Worm (Caenorhabditis elegans) whole organism, L4 larva: ENCODE measurements around the gene C54C6.4.

ENCODE experiments used
- D1046.2 ChIP-seq: fragments of 200-800 bp; sonication (Bioruptor generic); IDR thresholded peaks from 2 replicates; pipeline ENCODE4 v1.3.6; 2022; ENCODE audit warnings: missing genetic modification characterization, missing compliant biosample characterization
- R02D3.7 ChIP-seq: fragments of 150-350 bp; sonication (generic microtip); optimal IDR thresholded peaks from 3 replicates; lab custom pipeline; 2014; ENCODE audit warnings: missing biosample characterization, missing genetic modification characterization
- T20F7.1 ChIP-seq: fragments of 200-800 bp; sonication (Bioruptor generic); optimal IDR thresholded peaks from 2 replicates; lab custom pipeline; 2018; ENCODE audit warnings: mild to moderate bottlenecking, missing genetic modification characterization, missing compliant biosample characterization
- Y105C5A.15 ChIP-seq: fragments of 200-800 bp; sonication (Bioruptor generic); IDR thresholded peaks from 2 replicates; pipeline ENCODE4 v1.3.6; 2022; ENCODE audit warnings: missing genetic modification characterization, missing compliant biosample characterization
- Y5F2A.4 ChIP-seq: fragments of 200-800 bp; sonication (Bioruptor generic); optimal IDR thresholded peaks from 2 replicates; lab custom pipeline; 2018; ENCODE audit warnings: mild to moderate bottlenecking, missing genetic modification characterization, missing compliant biosample characterization
- Y75B8A.6 ChIP-seq: fragments of 200-800 bp; sonication (Bioruptor generic); IDR thresholded peaks from 2 replicates; pipeline ENCODE4 v1.3.6; 2022; ENCODE audit warnings: missing genetic modification reagents, missing genetic modification characterization, missing compliant biosample characterization
- ZK546.5 ChIP-seq, 2 experiments: sonication (generic microtip); optimal IDR thresholded peaks; 2 replicates each; lab custom pipeline; 2017; ENCODE audit warnings: missing biosample characterization in 2 of 2, missing genetic modification characterization in 2 of 2
- aha-1 ChIP-seq: fragments of 150-350 bp; peaks from one replicate; lab custom pipeline; 2014; ENCODE audit warnings: missing biosample characterization, missing genetic modification characterization
- ama-1 ChIP-seq: fragments of 150-350 bp; optimal IDR thresholded peaks from 2 replicates; lab custom pipeline; 2014; ENCODE audit warnings: inconsistent platforms, mixed read lengths
- arid-1 ChIP-seq: fragments of 200-800 bp; sonication (Bioruptor generic); conservative IDR thresholded peaks from 2 replicates; pipeline ENCODE4 v1.3.6; 2022; ENCODE audit warnings: missing genetic modification reagents, missing genetic modification characterization, missing compliant biosample characterization
- attf-4 ChIP-seq: sonication (generic microtip); optimal IDR thresholded peaks from 3 replicates; lab custom pipeline; 2017; ENCODE audit warnings: missing biosample characterization, missing genetic modification characterization
- ceh-20 ChIP-seq: fragments of 200-800 bp; sonication (Bioruptor generic); IDR thresholded peaks from 2 replicates; pipeline ENCODE4 v1.3.6; 2022; ENCODE audit warnings: missing genetic modification reagents, missing genetic modification characterization, missing compliant biosample characterization
- ceh-62 ChIP-seq: sonication (generic microtip); optimal IDR thresholded peaks from 2 replicates; lab custom pipeline; 2017; ENCODE audit warnings: missing biosample characterization, missing genetic modification characterization
- ceh-82 ChIP-seq: sonication (generic microtip); optimal IDR thresholded peaks from 2 replicates; lab custom pipeline; 2017; ENCODE audit warnings: missing biosample characterization, missing genetic modification characterization
- ces-1 ChIP-seq: fragments of 150-350 bp; sonication (generic microtip); optimal IDR thresholded peaks from 4 replicates; lab custom pipeline; 2014; ENCODE audit warnings: missing biosample characterization, missing genetic modification reagents, missing genetic modification characterization
- ctbp-1 ChIP-seq: fragments of 200-800 bp; sonication (Bioruptor generic); IDR thresholded peaks from 2 replicates; pipeline ENCODE4 v1.3.6; 2022; ENCODE audit warnings: missing genetic modification reagents, missing genetic modification characterization, missing compliant biosample characterization
- daf-8 ChIP-seq: fragments of 200-800 bp; sonication (Bioruptor generic); IDR thresholded peaks from 2 replicates; pipeline ENCODE4 v1.3.6; 2022; ENCODE audit warnings: missing genetic modification characterization, missing compliant biosample characterization
- dmd-6 ChIP-seq: fragments of 200-800 bp; sonication (Bioruptor generic); IDR thresholded peaks from 2 replicates; pipeline ENCODE4 v1.3.6; 2022; ENCODE audit warnings: missing genetic modification reagents, missing genetic modification characterization, missing compliant biosample characterization
- dmd-8 ChIP-seq: fragments of 200-800 bp; sonication (Bioruptor generic); IDR thresholded peaks from 2 replicates; pipeline ENCODE4 v1.3.6; 2022; ENCODE audit warnings: missing genetic modification characterization, missing compliant biosample characterization
- dpl-1 ChIP-seq: fragments of 150-350 bp; optimal IDR thresholded peaks from 2 replicates; lab custom pipeline; 2014; ENCODE audit warnings: missing biosample characterization, missing genetic modification reagents, missing genetic modification characterization
- duxl-1 ChIP-seq: sonication (generic microtip); optimal IDR thresholded peaks from 2 replicates; lab custom pipeline; 2016; ENCODE audit warnings: mild to moderate bottlenecking, missing genetic modification characterization, moderate library complexity, missing compliant biosample characterization; ENCODE audit not compliant: poor library complexity
- egl-27 ChIP-seq: sonication (generic microtip); optimal IDR thresholded peaks from 3 replicates; lab custom pipeline; 2017; ENCODE audit warnings: missing biosample characterization, missing genetic modification reagents, missing genetic modification characterization
- gei-8 ChIP-seq: fragments of 200-800 bp; sonication (Bioruptor generic); optimal IDR thresholded peaks from 2 replicates; lab custom pipeline; 2018; ENCODE audit warnings: mild to moderate bottlenecking, missing genetic modification characterization, missing compliant biosample characterization
- hif-1 ChIP-seq, 2 experiments: sonication (generic microtip); optimal IDR thresholded peaks; 2 replicates each; lab custom pipeline; 2016 to 2017; ENCODE audit warnings: missing compliant biosample characterization in 2 of 2, missing genetic modification characterization in 2 of 2, missing genetic modification reagents in 2 of 2, missing genotype in 2 of 2, mild to moderate bottlenecking in 1 of 2
- lim-7 ChIP-seq: fragments of 200-800 bp; sonication (Bioruptor generic); IDR thresholded peaks from 2 replicates; pipeline ENCODE4 v1.3.6; 2022; ENCODE audit warnings: missing genetic modification characterization, missing compliant biosample characterization
- lin-29 ChIP-seq: fragments of 200-800 bp; sonication (Bioruptor generic); IDR thresholded peaks from 2 replicates; pipeline ENCODE4 v1.3.6; 2022; ENCODE audit warnings: missing genetic modification reagents, missing genetic modification characterization, missing compliant biosample characterization
- lin-38 ChIP-seq: fragments of 200-800 bp; sonication (Bioruptor generic); IDR thresholded peaks from 2 replicates; pipeline ENCODE4 v1.3.6; 2022; ENCODE audit warnings: missing genetic modification reagents, missing genetic modification characterization, missing compliant biosample characterization
- lsy-2 ChIP-seq, 2 experiments: fragments of 150-350 bp in 1 of 2; sonication (generic microtip) in 1 of 2; optimal IDR thresholded peaks; 2 replicates each; lab custom pipeline; 2014 to 2017; ENCODE audit warnings: missing biosample characterization in 2 of 2, missing genetic modification characterization in 2 of 2
- mdt-29 ChIP-seq: fragments of 200-800 bp; sonication (Bioruptor generic); IDR thresholded peaks from 2 replicates; pipeline ENCODE4 v1.3.6; 2022; ENCODE audit warnings: missing genetic modification reagents, missing genetic modification characterization, missing compliant biosample characterization
- mep-1 ChIP-seq: fragments of 150-350 bp; sonication (generic microtip); optimal IDR thresholded peaks from 3 replicates; lab custom pipeline; 2014; ENCODE audit warnings: missing biosample characterization, missing genetic modification characterization
- mes-2 ChIP-seq: sonication (generic microtip); optimal IDR thresholded peaks from 2 replicates; lab custom pipeline; 2016; ENCODE audit warnings: missing genotype, mild to moderate bottlenecking, missing genetic modification characterization, missing compliant biosample characterization; ENCODE audit not compliant: poor library complexity, severe bottlenecking
- mxl-2 ChIP-seq: fragments of 200-800 bp; sonication (Bioruptor generic); conservative IDR thresholded peaks from 2 replicates; pipeline ENCODE4 v1.3.6; 2022; ENCODE audit warnings: missing genetic modification reagents, missing genetic modification characterization, missing compliant biosample characterization
- mxl-3 ChIP-seq: fragments of 200-800 bp; sonication (Bioruptor generic); optimal IDR thresholded peaks from 2 replicates; lab custom pipeline; 2018; ENCODE audit warnings: mild to moderate bottlenecking, missing genetic modification characterization, missing compliant biosample characterization
- nhr-237 ChIP-seq: sonication (generic microtip); optimal IDR thresholded peaks from 2 replicates; lab custom pipeline; 2017; ENCODE audit warnings: missing biosample characterization, missing genetic modification characterization
- nhr-25 ChIP-seq: sonication (generic microtip); optimal IDR thresholded peaks from 2 replicates; lab custom pipeline; 2017; ENCODE audit warnings: missing genetic modification characterization, mild to moderate bottlenecking, missing compliant biosample characterization, antibody characterized with exemption, moderate library complexity, borderline replicate concordance; ENCODE audit not compliant: insufficient read depth
- nhr-41 ChIP-seq: fragments of 200-800 bp; sonication (Bioruptor generic); IDR thresholded peaks from 2 replicates; pipeline ENCODE4 v1.3.6; 2022; ENCODE audit warnings: missing genetic modification reagents, missing genetic modification characterization, missing compliant biosample characterization
- nhr-42 ChIP-seq: fragments of 200-800 bp; sonication (Bioruptor generic); IDR thresholded peaks from 2 replicates; pipeline ENCODE4 v1.3.6; 2022; ENCODE audit warnings: missing genetic modification characterization, missing compliant biosample characterization
- nhr-48 ChIP-seq: sonication (generic microtip); optimal IDR thresholded peaks from 2 replicates; lab custom pipeline; 2016; ENCODE audit warnings: mild to moderate bottlenecking, missing genetic modification characterization, missing compliant biosample characterization
- nhr-77 ChIP-seq: fragments of 150-350 bp; optimal IDR thresholded peaks from 2 replicates; lab custom pipeline; 2014; ENCODE audit warnings: missing biosample characterization, missing genetic modification characterization
- rbr-2 ChIP-seq: sonication (generic microtip); optimal IDR thresholded peaks from 2 replicates; lab custom pipeline; 2016; ENCODE audit warnings: missing genotype, missing genetic modification characterization, missing compliant biosample characterization
- saeg-2 ChIP-seq: fragments of 200-800 bp; sonication (Bioruptor generic); IDR thresholded peaks from 2 replicates; pipeline ENCODE4 v1.3.6; 2022; ENCODE audit warnings: missing genetic modification reagents, missing genetic modification characterization, missing compliant biosample characterization
- sdz-12 ChIP-seq: fragments of 200-800 bp; sonication (Bioruptor generic); optimal IDR thresholded peaks from 2 replicates; lab custom pipeline; 2018; ENCODE audit warnings: mild to moderate bottlenecking, missing genetic modification characterization, missing compliant biosample characterization
- set-16 ChIP-seq: fragments of 200-800 bp; sonication (Bioruptor generic); IDR thresholded peaks from 2 replicates; pipeline ENCODE4 v1.3.6; 2022; ENCODE audit warnings: missing genetic modification reagents, missing genetic modification characterization, missing compliant biosample characterization
- skn-1 ChIP-seq: fragments of 150-350 bp; optimal IDR thresholded peaks from 2 replicates; lab custom pipeline; 2014; ENCODE audit warnings: missing biosample characterization, missing genetic modification characterization
- spr-1 ChIP-seq: sonication (generic microtip); optimal IDR thresholded peaks from 2 replicates; lab custom pipeline; 2016; ENCODE audit warnings: mild to moderate bottlenecking, missing genetic modification characterization, missing compliant biosample characterization
- tag-97 ChIP-seq: fragments of 200-800 bp; sonication (Bioruptor generic); IDR thresholded peaks from 2 replicates; pipeline ENCODE4 v1.3.6; 2022; ENCODE audit warnings: missing genetic modification characterization, missing compliant biosample characterization
- unc-130 ChIP-seq: sonication (generic microtip); optimal IDR thresholded peaks from 2 replicates; lab custom pipeline; 2016; ENCODE audit warnings: missing genetic modification reagents, missing genetic modification characterization, missing compliant biosample characterization
- unc-62 ChIP-seq, 3 experiments: fragments of 150-350 bp in 1 of 3; sonication (generic microtip); optimal IDR thresholded peaks in 2 of 3; peaks in 1 of 3; 1 replicate in 1 of 3; 2 replicates in 2 of 3; lab custom pipeline; 2014 to 2017; ENCODE audit warnings: missing biosample characterization in 3 of 3, missing genetic modification characterization in 3 of 3, missing genetic modification reagents in 3 of 3, missing genotype in 1 of 3
- vab-7 ChIP-seq: fragments of 200-800 bp; sonication (Bioruptor generic); IDR thresholded peaks from 2 replicates; pipeline ENCODE4 v1.3.6; 2022; ENCODE audit warnings: missing genetic modification reagents, missing genetic modification characterization, missing compliant biosample characterization
- zfp-2 ChIP-seq: sonication (generic microtip); optimal IDR thresholded peaks from 2 replicates; lab custom pipeline; 2016; ENCODE audit warnings: mild to moderate bottlenecking, missing genetic modification characterization, missing compliant biosample characterization
- zip-11 ChIP-seq: fragments of 200-800 bp; sonication (Bioruptor generic); IDR thresholded peaks from 2 replicates; pipeline ENCODE4 v1.3.6; 2022; ENCODE audit warnings: missing genetic modification characterization, missing compliant biosample characterization

Gene C54C6.4

ce11 chrIII:3505051-3505548 lies 48.3 kb upstream of the C54C6.4 start, which contains the start of gene lias-1 (continued):
- TF ChIP-seq nhr-42 = no peak
- TF ChIP-seq D1046.2 (GFP tag; lab: Robert Waterston, UW) = no peak
- no peak for TF ChIP-seq Y5F2A.4 (GFP tag; lab: Kevin White, UChicago)
- TF ChIP-seq nhr-25 = peak; percentile 55
- no peak for TF ChIP-seq daf-8 (GFP tag; lab: Robert Waterston, UW)
- peak; percentile 84 for TF ChIP-seq nhr-77 (tag; lab: Kevin White, UChicago)
- TF ChIP-seq attf-4 = no peak
- TF ChIP-seq unc-130 (GFP tag; lab: Kevin White, UChicago) = peak; percentile 8
- TF ChIP-seq unc-62 (GFP tag; optimal IDR thresholded peaks at IDR 0.05 in 1 of 2; lab: Kevin White, UChicago) = peak in 1 of 2 experiments; percentile 89
- no peak for TF ChIP-seq unc-62 (tag; optimal IDR thresholded peaks at IDR 0.05; lab: Kevin White, UChicago)
- TF ChIP-seq nhr-48 (tag; lab: Kevin White, UChicago) = no peak
- no peak for TF ChIP-seq ceh-62
- TF ChIP-seq tag-97 (GFP tag; lab: Robert Waterston, UW) = no peak
- TF ChIP-seq sdz-12 (GFP tag; lab: Kevin White, UChicago) = no peak
- no peak for TF ChIP-seq nhr-41
- no peak for TF ChIP-seq mxl-2 (GFP tag; lab: Robert Waterston, UW)
- TF ChIP-seq zfp-2 = peak; percentile 27
- TF ChIP-seq mdt-29 (GFP tag; lab: Robert Waterston, UW) = no peak
- peak in 1 of 2 experiments; percentile 62 for TF ChIP-seq hif-1 (tag; optimal IDR thresholded peaks at IDR 0.05; lab: Kevin White, UChicago)
- peak; percentile 90 for TF ChIP-seq mes-2 (tag; lab: Kevin White, UChicago)
- TF ChIP-seq nhr-237 (tag; lab: Kevin White, UChicago) = no peak
- TF ChIP-seq lin-29 (GFP tag; lab: Robert Waterston, UW) = no peak
- TF ChIP-seq ces-1 (GFP tag; lab: Kevin White, UChicago) = no peak
- peak; percentile 60 for TF ChIP-seq rbr-2 (tag; lab: Kevin White, UChicago)
- TF ChIP-seq mxl-3 (GFP tag; lab: Kevin White, UChicago) = peak; percentile 79
- TF ChIP-seq skn-1 = no peak
- TF ChIP-seq dpl-1 (GFP tag; lab: Kevin White, UChicago) = peak; percentile 84
- peak; percentile 90 for TF ChIP-seq mep-1 (tag; lab: Kevin White, UChicago)
- TF ChIP-seq spr-1 (tag; lab: Kevin White, UChicago) = peak; percentile 24
- TF ChIP-seq egl-27 (tag; lab: Kevin White, UChicago) = no peak
- TF ChIP-seq arid-1 (GFP tag; lab: Robert Waterston, UW) = peak; percentile 30; the same call in 1 of the 2 replicates
- no peak for TF ChIP-seq dmd-8
- TF ChIP-seq ctbp-1 (GFP tag; lab: Robert Waterston, UW) = no peak
- peak; percentile 76 for TF ChIP-seq T20F7.1 (GFP tag; lab: Kevin White, UChicago)
- peak; percentile 92 for TF ChIP-seq ama-1
- peak; percentile 21 for TF ChIP-seq duxl-1
- no peak for TF ChIP-seq lim-7 (GFP tag; lab: Robert Waterston, UW)
- 0 out of 2 replicates have a peak, but pooled peaks have one; percentile 27 for TF ChIP-seq vab-7 (GFP tag; lab: Robert Waterston, UW)
- no peak for TF ChIP-seq set-16 (GFP tag; lab: Robert Waterston, UW)
- TF ChIP-seq saeg-2 (GFP tag; lab: Robert Waterston, UW) = no peak
- no peak for TF ChIP-seq gei-8 (GFP tag; lab: Kevin White, UChicago)
- no peak for TF ChIP-seq R02D3.7
- TF ChIP-seq Y105C5A.15 (GFP tag; lab: Robert Waterston, UW) = no peak
- peak; percentile 83 to 98 for TF ChIP-seq lsy-2 (tag; optimal IDR thresholded peaks at IDR 0.05; lab: Kevin White, UChicago)
- no peak for TF ChIP-seq ceh-82 (tag; lab: Kevin White, UChicago)
- peak in 1 of 2 experiments; percentile 32 for TF ChIP-seq ZK546.5 (tag; optimal IDR thresholded peaks at IDR 0.05; lab: Kevin White, UChicago)
- no peak for TF ChIP-seq aha-1
- TF ChIP-seq Y75B8A.6 (GFP tag; lab: Robert Waterston, UW) = no peak
- peak; percentile 24; the same call in 1 of the 2 replicates for TF ChIP-seq dmd-6
- no peak for TF ChIP-seq ceh-20 (GFP tag; lab: Robert Waterston, UW)
- peak; percentile 83 for TF ChIP-seq lin-38 (GFP tag; lab: Robert Waterston, UW)
- TF ChIP-seq zip-11 (GFP tag; lab: Robert Waterston, UW) = no peak
